Fruit fly (Drosophila melanogaster) whole organism, pupa: ENCODE results near the gene CG33253.

Experiments
- CG10348 ChIP-seq: fragments of 200-800 bp; sonication (Bioruptor generic); IDR thresholded peaks from 2 replicates; pipeline ENCODE4 v1.3.6; 2022; ENCODE audit warnings: missing biosample characterization, missing genetic modification characterization
- CG12605 ChIP-seq: fragments of 200-800 bp; sonication (Bioruptor generic); IDR thresholded peaks from 2 replicates; pipeline ENCODE4 v1.3.6; 2022; ENCODE audit warnings: missing biosample characterization, missing genetic modification characterization
- CG13204 ChIP-seq: fragments of 200-800 bp; sonication (Bioruptor generic); optimal IDR thresholded peaks from 2 replicates; lab custom pipeline; 2018; ENCODE audit warnings: missing biosample characterization, mild to moderate bottlenecking, missing genetic modification characterization, moderate library complexity
- CG15710 ChIP-seq: fragments of 200-800 bp; sonication (Bioruptor generic); optimal IDR thresholded peaks from 2 replicates; lab custom pipeline; 2018; ENCODE audit warnings: missing biosample characterization, mild to moderate bottlenecking, missing genetic modification characterization, moderate library complexity
- CG32121 ChIP-seq: fragments of 200-800 bp; sonication (Bioruptor generic); IDR thresholded peaks from 2 replicates; pipeline ENCODE4 v1.3.6; 2022; ENCODE audit warnings: missing biosample characterization, missing genetic modification characterization
- CG34367 ChIP-seq: fragments of 200-800 bp; sonication (Bioruptor generic); optimal IDR thresholded peaks from 2 replicates; lab custom pipeline; 2018; ENCODE audit warnings: missing biosample characterization, mild to moderate bottlenecking, missing genetic modification characterization
- CG4496 ChIP-seq: fragments of 200-800 bp; sonication (Bioruptor generic); IDR thresholded peaks from 3 replicates; pipeline ENCODE4 v1.3.6; 2022; ENCODE audit warnings: missing biosample characterization, missing genetic modification characterization
- CG8159 ChIP-seq: fragments of 200-800 bp; sonication (Bioruptor generic); optimal IDR thresholded peaks from 3 replicates; lab custom pipeline; 2018; ENCODE audit warnings: missing biosample characterization, mild to moderate bottlenecking, missing genetic modification characterization, moderate library complexity
- D1 ChIP-seq: fragments of 200-800 bp; sonication (Bioruptor generic); optimal IDR thresholded peaks from 2 replicates; lab custom pipeline; 2018; ENCODE audit warnings: missing biosample characterization, mild to moderate bottlenecking, missing genetic modification characterization, moderate library complexity
- EcR ChIP-seq: fragments of 200-800 bp; sonication (Bioruptor generic); optimal IDR thresholded peaks from 3 replicates; lab custom pipeline; 2019; ENCODE audit warnings: missing biosample characterization, missing genetic modification characterization, mild to moderate bottlenecking, moderate library complexity, missing genetic modification reagents
- Pif1A ChIP-seq: fragments of 200-800 bp; sonication (Bioruptor generic); optimal IDR thresholded peaks from 3 replicates; lab custom pipeline; 2016; ENCODE audit warnings: missing biosample characterization, missing genetic modification characterization
- Snoo ChIP-seq: fragments of 200-800 bp; sonication (Bioruptor generic); optimal IDR thresholded peaks from 3 replicates; lab custom pipeline; 2017; ENCODE audit warnings: missing biosample characterization, mild to moderate bottlenecking, missing genetic modification characterization, inconsistent platforms
- gl ChIP-seq: fragments of 200-800 bp; sonication (Bioruptor generic); optimal IDR thresholded peaks from 2 replicates; lab custom pipeline; 2018; ENCODE audit warnings: missing biosample characterization, mild to moderate bottlenecking, missing genetic modification characterization
- rn ChIP-seq: fragments of 200-800 bp; sonication (Bioruptor generic); IDR thresholded peaks from 2 replicates; pipeline ENCODE4 v1.3.6; 2022; ENCODE audit warnings: missing biosample characterization, missing genetic modification characterization

dm6 chrX:19170791-19171190, 12.4 kb upstream of the CG33253 start, which contains the start of gene Inx5:
- TF ChIP-seq rn (GFP tag; lab: Robert Waterston, UW) (no peak), CG12605 (GFP tag; lab: Robert Waterston, UW) (no peak), CG4496 (GFP tag; lab: Robert Waterston, UW) (no peak), CG10348 (GFP tag; lab: Robert Waterston, UW) (no peak), CG13204 (GFP tag; lab: Kevin White, UChicago) (no peak), Pif1A (GFP tag; lab: Kevin White, UChicago) (no peak), EcR (GFP tag; lab: Kevin White, UChicago) (no peak), D1 (tag; lab: Kevin White, UChicago) (no peak), Snoo (tag; lab: Kevin White, UChicago) (no peak), CG15710 (no peak), CG8159 (tag; lab: Kevin White, UChicago) (no peak), CG32121 (GFP tag; lab: Robert Waterston, UW) (no peak), gl (tag; lab: Kevin White, UChicago) (no peak), CG34367 (tag; lab: Kevin White, UChicago) (no peak)
